Fruit fly (Drosophila melanogaster): Measurements from ENCODE around the gene Pbgs.

Pbgs gene

dm6 chr3L:12271195-12271618 lies at the start of gene Pbgs:
Gene Pbgs (minus strand): TSS chr3L:12271345.
- TF ChIP-seq ttk (optimal IDR thresholded peaks at IDR 0.05) (no peak), insv (optimal IDR thresholded peaks at IDR 0.05) (no peak), h (optimal IDR thresholded peaks at IDR 0.05) (no peak), Sin3A (optimal IDR thresholded peaks at IDR 0.05) (no peak), psq (optimal IDR thresholded peaks at IDR 0.05) (no peak), Myc (optimal IDR thresholded peaks at IDR 0.05) (no peak)

- TF ChIP-seq Sin3A (optimal IDR thresholded peaks at IDR 0.05): no peak
- no peak for TF ChIP-seq h (optimal IDR thresholded peaks at IDR 0.05)
These were observed 48.6 kb upstream of the Pbgs start for dm6 chr3L:12319782-12320181.

- TF ChIP-seq h (optimal IDR thresholded peaks at IDR 0.05): no peak
- TF ChIP-seq ttk (optimal IDR thresholded peaks at IDR 0.05): no peak
- no peak for TF ChIP-seq Sin3A (optimal IDR thresholded peaks at IDR 0.05)
These were observed 42.1 kb upstream of the Pbgs start for dm6 chr3L:12313280-12313679.

dm6 chr3L:12310505-12310904 lies 39.4 kb upstream of the Pbgs start, which contains the start of gene CG44355:
Gene CG44355 (plus strand): TSS chr3L:12310805.
- TF ChIP-seq psq (optimal IDR thresholded peaks at IDR 0.05) (no peak), insv (optimal IDR thresholded peaks at IDR 0.05) (no peak), Sin3A (optimal IDR thresholded peaks at IDR 0.05) (no peak), Myc (optimal IDR thresholded peaks at IDR 0.05) (no peak), ttk (optimal IDR thresholded peaks at IDR 0.05) (no peak), h (optimal IDR thresholded peaks at IDR 0.05) (no peak)

- TF ChIP-seq Myc (optimal IDR thresholded peaks at IDR 0.05): no peak
- no peak for TF ChIP-seq psq (optimal IDR thresholded peaks at IDR 0.05)
- no peak for TF ChIP-seq Sin3A (optimal IDR thresholded peaks at IDR 0.05)
- no peak for TF ChIP-seq ttk (optimal IDR thresholded peaks at IDR 0.05)
- TF ChIP-seq h (optimal IDR thresholded peaks at IDR 0.05): no peak
- no peak for TF ChIP-seq insv (optimal IDR thresholded peaks at IDR 0.05)
These were observed 34.8 kb upstream of the Pbgs start for dm6 chr3L:12305896-12306295.

- TF ChIP-seq h (optimal IDR thresholded peaks at IDR 0.05) (no peak), Myc (optimal IDR thresholded peaks at IDR 0.05) (no peak), psq (optimal IDR thresholded peaks at IDR 0.05) (no peak), ttk (optimal IDR thresholded peaks at IDR 0.05) (no peak), Sin3A (optimal IDR thresholded peaks at IDR 0.05) (no peak), insv (optimal IDR thresholded peaks at IDR 0.05) (no peak)
These were observed 26.9 kb upstream of the Pbgs start for dm6 chr3L:12298092-12298491.

dm6 chr3L:12296073-12296527 lies 25.0 kb upstream of the Pbgs start, which contains the start of gene CG4328:
Gene CG4328 (minus strand): TSS chr3L:12296123.
- TF ChIP-seq Sin3A (optimal IDR thresholded peaks at IDR 0.05): no peak
- TF ChIP-seq insv (optimal IDR thresholded peaks at IDR 0.05): no peak
- TF ChIP-seq Myc (optimal IDR thresholded peaks at IDR 0.05): no peak
- TF ChIP-seq ttk (optimal IDR thresholded peaks at IDR 0.05): no peak
- no peak for TF ChIP-seq h (optimal IDR thresholded peaks at IDR 0.05)
- no peak for TF ChIP-seq psq (optimal IDR thresholded peaks at IDR 0.05)

dm6 chr3L:12294602-12295001 lies 23.5 kb upstream of the Pbgs start:
- no peak for TF ChIP-seq Sin3A (optimal IDR thresholded peaks at IDR 0.05)
- TF ChIP-seq insv (optimal IDR thresholded peaks at IDR 0.05): no peak
- no peak for TF ChIP-seq h (optimal IDR thresholded peaks at IDR 0.05)
- TF ChIP-seq psq (optimal IDR thresholded peaks at IDR 0.05): no peak
- no peak for TF ChIP-seq ttk (optimal IDR thresholded peaks at IDR 0.05)
- no peak for TF ChIP-seq Myc (optimal IDR thresholded peaks at IDR 0.05)

dm6 chr3L:12290556-12290955 lies 19.4 kb upstream of the Pbgs start:
- TF ChIP-seq Myc (optimal IDR thresholded peaks at IDR 0.05) (no peak), insv (optimal IDR thresholded peaks at IDR 0.05) (no peak), psq (optimal IDR thresholded peaks at IDR 0.05) (no peak), ttk (optimal IDR thresholded peaks at IDR 0.05) (no peak), Sin3A (optimal IDR thresholded peaks at IDR 0.05) (no peak), h (optimal IDR thresholded peaks at IDR 0.05) (no peak)

- no peak for TF ChIP-seq psq (optimal IDR thresholded peaks at IDR 0.05)
- no peak for TF ChIP-seq Sin3A (optimal IDR thresholded peaks at IDR 0.05)
- TF ChIP-seq insv (optimal IDR thresholded peaks at IDR 0.05): no peak
- TF ChIP-seq ttk (optimal IDR thresholded peaks at IDR 0.05): no peak
- no peak for TF ChIP-seq h (optimal IDR thresholded peaks at IDR 0.05)
- TF ChIP-seq Myc (optimal IDR thresholded peaks at IDR 0.05): no peak
These were observed 18.5 kb upstream of the Pbgs start for dm6 chr3L:12289664-12290063.

- TF ChIP-seq h (optimal IDR thresholded peaks at IDR 0.05) (no peak), Sin3A (optimal IDR thresholded peaks at IDR 0.05) (no peak), insv (optimal IDR thresholded peaks at IDR 0.05) (no peak), Myc (optimal IDR thresholded peaks at IDR 0.05) (no peak), psq (optimal IDR thresholded peaks at IDR 0.05) (no peak), ttk (optimal IDR thresholded peaks at IDR 0.05) (no peak)
These were observed 16.2 kb upstream of the Pbgs start for dm6 chr3L:12287370-12287769.

dm6 chr3L:12277880-12278287 lies 6.7 kb upstream of the Pbgs start:
- TF ChIP-seq insv (optimal IDR thresholded peaks at IDR 0.05) (no peak), ttk (optimal IDR thresholded peaks at IDR 0.05) (no peak), h (optimal IDR thresholded peaks at IDR 0.05) (no peak), psq (optimal IDR thresholded peaks at IDR 0.05) (no peak), Myc (optimal IDR thresholded peaks at IDR 0.05) (no peak), Sin3A (optimal IDR thresholded peaks at IDR 0.05) (no peak)

dm6 chr3L:12277054-12277879 lies 6.1 kb upstream of the Pbgs start, which contains the start of the genes Sms and INPP5E:
Gene Sms (minus strand): TSS chr3L:12277251.
Gene INPP5E (plus strand): TSS chr3L:12277655.
- no peak for TF ChIP-seq ttk (optimal IDR thresholded peaks at IDR 0.05)
- TF ChIP-seq Sin3A (optimal IDR thresholded peaks at IDR 0.05): no peak
- TF ChIP-seq h (optimal IDR thresholded peaks at IDR 0.05): no peak
- TF ChIP-seq Myc (optimal IDR thresholded peaks at IDR 0.05): no peak
- TF ChIP-seq insv (optimal IDR thresholded peaks at IDR 0.05): no peak
- no peak for TF ChIP-seq psq (optimal IDR thresholded peaks at IDR 0.05)
